Worm (Caenorhabditis elegans): ENCODE measurements around the gene T09F3.2.

T09F3.2 gene

DNA sequence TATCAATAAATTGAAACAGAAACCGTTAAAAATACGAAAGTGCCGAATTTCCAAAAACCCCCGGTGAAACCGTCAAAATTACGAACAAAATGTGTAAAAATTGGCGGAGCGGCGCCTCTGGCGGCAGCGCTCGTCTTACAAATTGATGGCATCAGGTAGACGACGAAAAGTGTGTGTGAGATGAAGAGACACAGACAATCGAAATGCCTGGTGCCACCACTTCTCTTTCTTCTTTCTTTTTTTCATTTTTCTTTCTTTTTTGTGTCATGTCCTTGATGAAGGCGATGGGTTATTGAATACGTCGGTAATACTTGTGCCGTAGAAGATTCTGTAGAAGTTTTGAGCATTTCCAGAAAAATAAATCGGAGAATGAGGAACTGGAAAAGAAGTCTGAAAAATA is 13.1 kb upstream of the T09F3.2 start:
- TF ChIP-seq him-1 (tag; optimal IDR thresholded peaks at IDR 0.05) (no peak), dao-5 (tag; optimal IDR thresholded peaks at IDR 0.05) (no peak), W03F9.2 (tag; optimal IDR thresholded peaks at IDR 0.05) (no peak)

DNA sequence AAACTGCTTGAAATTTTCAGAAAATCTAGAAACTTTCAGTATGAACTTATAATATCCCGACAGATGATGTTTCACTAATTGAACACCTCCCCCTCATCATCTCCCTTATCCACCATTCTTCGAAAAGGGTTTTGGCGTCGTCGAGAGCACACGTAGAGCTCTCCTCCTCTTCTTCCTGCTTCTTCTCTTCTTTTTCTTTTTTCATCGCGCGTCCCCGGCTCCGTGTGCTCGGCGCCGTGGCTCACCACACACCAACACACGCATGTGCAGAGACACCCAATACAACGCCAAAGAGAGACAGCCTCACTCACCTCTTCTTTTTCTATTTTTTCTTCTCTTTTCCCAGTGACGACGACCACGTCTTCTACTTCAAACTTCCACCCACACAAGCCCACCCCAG is 11.4 kb upstream of the T09F3.2 start:
- TF ChIP-seq dao-5 (tag; optimal IDR thresholded peaks at IDR 0.05) (no peak), him-1 (tag; optimal IDR thresholded peaks at IDR 0.05) (peak; percentile 29)

DNA sequence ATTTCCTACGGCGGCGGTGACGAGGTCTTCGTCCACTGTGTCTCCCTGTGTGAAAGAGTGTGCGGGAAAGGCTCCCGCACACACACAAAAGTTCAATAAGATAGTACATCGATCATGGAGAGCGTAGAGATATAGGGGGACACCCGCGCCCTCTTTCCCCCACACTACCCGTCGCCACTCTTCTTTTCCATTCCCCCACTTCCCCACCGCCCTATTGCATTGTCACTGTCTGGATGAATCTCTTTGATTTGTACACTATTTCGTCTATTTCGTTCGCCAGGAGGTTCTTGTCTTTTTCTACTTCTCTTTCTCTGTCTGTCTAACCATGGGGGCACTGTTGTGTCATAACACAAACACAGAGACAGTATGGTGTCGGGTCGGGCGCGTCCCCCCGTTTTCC is 8.7 kb upstream of the T09F3.2 start:
- TF ChIP-seq W03F9.2 (tag; optimal IDR thresholded peaks at IDR 0.05) = no peak
- TF ChIP-seq him-1 (tag; optimal IDR thresholded peaks at IDR 0.05) = no peak
- TF ChIP-seq dao-5 (tag; optimal IDR thresholded peaks at IDR 0.05) = no peak

DNA sequence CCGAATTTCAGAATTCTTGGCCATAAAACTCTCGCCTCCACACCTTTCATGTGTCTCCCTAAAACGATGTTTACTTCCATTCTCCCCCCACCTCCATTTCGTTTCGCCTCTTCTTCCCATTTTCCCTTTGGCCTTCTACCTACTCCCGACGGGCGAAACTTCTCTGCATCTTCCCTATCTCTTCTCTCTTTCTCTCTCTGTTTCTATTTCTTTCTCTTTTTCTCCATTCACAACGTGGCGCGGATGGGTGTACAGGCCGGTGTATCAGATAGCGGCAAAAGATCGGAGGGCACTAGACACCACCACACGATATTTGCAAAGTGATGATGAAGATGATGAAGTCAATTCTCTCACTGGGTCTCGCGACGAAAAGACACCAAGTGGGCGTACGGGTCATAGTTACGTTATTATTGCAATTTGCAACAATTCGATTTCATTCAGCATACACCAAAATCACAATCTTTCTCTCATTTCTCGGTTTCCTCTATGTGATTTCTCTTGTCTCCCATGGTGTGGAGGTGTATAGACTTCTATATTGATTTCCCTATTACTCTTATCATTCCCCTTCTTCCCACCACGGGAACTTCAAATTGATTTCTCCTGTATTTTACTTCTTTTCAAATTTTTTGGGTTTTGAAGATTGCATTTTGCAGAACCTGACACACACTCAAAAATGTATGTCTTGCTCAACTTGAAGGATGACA is 6.1 kb upstream of the T09F3.2 start, which contains the start of gene ztf-27:
Gene ztf-27, plus strand, starts transcription at position 654 of the 704 bp plus-strand sequence.
- TF ChIP-seq W03F9.2 (tag; optimal IDR thresholded peaks at IDR 0.05) (no peak), dao-5 (tag; optimal IDR thresholded peaks at IDR 0.05) (no peak), him-1 (tag; optimal IDR thresholded peaks at IDR 0.05) (no peak)

DNA sequence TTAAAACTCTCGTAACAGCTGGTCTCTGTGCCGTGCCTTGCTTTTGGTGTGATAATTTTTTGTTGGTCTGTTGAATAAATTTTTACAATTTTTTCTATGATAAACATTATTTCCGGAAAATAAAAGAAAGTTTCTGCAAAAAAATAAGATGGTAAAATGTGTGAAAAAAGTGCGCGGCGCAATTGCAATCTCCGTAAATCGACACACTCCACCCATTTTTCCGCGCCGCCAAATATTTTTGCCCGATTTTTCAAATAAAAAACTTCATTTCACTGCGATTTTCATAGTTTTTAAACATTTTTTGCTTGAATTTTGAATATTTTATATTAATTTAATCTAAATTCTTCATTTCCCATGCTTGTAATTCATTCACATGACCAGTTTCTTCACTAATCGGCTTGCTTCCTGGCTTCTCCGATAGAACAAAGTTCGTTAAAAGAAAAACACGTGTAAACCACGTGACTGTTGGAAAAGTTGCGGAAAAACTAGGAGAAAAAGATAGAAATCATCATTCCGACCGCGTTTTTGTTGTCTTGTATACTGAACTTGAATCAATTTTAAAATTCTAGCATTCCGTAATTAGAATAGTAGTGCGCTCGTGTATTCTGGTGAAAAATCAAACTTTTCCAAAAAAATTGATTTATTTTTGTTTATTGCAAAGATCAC is 2.8 kb upstream of the T09F3.2 start:
- TF ChIP-seq dao-5 (tag; optimal IDR thresholded peaks at IDR 0.05) (no peak), him-1 (tag; optimal IDR thresholded peaks at IDR 0.05) (peak; percentile 44), W03F9.2 (tag; optimal IDR thresholded peaks at IDR 0.05) (peak; percentile 79)

DNA sequence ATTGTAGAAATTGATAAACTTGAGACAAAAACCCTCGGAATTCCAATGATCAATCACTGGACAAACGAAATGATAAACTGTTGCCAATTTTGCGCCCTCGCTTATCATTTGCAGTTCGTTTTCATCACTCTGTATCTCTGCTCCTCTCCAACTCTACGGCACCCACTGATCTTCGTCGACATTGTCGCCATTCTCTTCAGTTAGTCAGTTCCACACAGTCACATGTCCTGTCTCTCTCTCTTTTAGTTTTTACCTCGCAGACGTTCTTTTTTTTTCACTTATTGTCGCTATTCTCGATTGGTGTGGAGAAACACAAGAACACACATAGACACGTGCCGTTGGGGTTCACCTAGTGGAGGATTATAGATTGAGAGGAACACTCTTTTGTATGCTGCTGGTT is 1.9 kb upstream of the T09F3.2 start:
- TF ChIP-seq him-1 (tag; optimal IDR thresholded peaks at IDR 0.05) (no peak), W03F9.2 (tag; optimal IDR thresholded peaks at IDR 0.05) (peak; percentile 5)

DNA sequence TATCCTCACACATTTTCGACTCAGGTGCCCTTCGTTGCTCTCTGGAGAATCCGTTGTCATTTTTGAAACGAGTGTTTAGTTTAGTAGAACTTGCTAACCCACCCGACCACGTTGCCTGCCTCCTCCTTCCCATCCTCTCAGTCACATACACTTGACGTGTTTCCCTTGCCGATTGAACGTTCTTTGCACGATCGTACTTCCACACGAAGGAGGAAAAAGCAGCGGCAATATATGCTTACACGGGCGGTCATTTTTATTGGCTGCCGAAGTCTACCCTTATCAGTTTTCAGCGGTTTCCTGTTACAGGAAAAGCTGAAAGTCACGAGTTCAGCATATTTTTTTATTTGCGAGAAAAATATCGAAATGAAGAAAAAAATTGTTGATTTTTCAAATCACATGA is 1.2 kb upstream of the T09F3.2 start:
- TF ChIP-seq W03F9.2 (tag; optimal IDR thresholded peaks at IDR 0.05) (no peak), dao-5 (tag; optimal IDR thresholded peaks at IDR 0.05) (no peak), him-1 (tag; optimal IDR thresholded peaks at IDR 0.05) (no peak)

DNA sequence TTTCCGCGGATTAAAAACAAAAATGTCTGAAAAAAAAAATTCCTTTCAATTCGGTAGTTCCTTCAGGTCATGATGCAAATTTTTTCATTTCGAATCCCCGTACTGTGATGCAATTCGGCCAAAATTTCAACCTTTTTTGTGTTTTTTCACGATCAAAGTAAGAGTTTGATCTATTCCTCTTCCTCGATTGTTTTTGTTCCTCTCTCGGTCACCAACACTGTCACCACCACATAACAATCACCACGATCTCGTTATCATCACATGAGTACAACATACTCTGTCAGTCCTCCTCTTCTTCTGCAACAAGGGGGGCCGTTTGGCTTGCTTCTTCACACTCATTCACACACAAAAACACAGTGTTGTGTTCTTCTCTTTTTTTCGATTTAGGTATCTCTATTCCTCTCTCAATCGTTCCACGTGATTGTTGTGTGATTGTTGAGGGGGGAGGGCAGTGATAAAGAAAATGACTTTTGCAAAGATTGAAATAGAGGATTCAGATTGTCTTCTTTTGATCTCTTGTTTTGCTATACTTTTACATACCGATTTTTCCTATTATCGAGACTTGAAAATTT is 618 bp upstream of the T09F3.2 start:
- TF ChIP-seq dao-5 (tag; optimal IDR thresholded peaks at IDR 0.05) = no peak
- no peak for TF ChIP-seq him-1 (tag; optimal IDR thresholded peaks at IDR 0.05)
- TF ChIP-seq W03F9.2 (tag; optimal IDR thresholded peaks at IDR 0.05) = no peak

DNA sequence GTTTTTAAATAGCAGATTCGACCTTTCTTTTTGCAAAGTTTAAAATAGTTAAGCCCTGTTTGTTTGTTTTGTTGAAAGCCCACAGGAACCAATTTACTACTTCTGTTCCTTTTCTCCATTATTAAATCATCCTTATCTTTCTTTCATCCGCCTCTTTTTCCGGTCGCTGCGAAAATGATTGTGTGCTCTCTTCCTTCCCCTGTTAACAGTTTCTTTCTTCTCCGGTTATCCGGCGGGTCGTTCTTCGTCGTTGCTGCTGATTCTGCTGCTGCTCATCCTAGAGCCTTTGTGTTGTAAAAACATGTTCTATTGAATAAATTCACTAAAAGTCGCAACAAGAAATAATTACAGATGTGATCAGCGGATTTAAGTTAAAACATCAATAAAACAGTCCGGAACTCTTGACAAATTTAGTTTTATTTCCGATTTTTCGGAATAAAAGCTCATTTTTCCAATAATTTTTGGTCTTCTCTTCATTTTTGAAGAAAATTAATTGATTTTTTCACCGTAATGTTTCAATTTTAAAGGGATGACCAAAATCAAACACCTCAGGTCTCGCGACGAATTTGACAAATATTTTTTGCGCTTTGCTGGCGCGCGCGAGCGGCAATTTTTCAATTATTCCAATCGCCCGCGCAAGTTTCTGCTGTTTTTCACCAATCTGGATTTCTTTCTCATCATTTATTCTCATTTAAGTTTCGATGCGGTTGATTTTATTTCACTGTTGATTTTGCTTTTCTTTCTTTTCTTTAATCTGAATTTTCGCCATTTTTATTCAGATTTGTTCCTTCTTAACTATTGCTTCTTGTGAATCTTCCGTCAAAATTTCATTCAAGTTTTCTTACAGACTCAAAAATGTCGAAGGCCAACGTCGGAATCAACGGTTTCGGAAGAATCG is 2.6 kb downstream of the T09F3.2 start, which contains the start of gene gpd-1:
Gene gpd-1, plus strand, starts transcription at position 848 of the 898 bp plus-strand sequence.
- TF ChIP-seq him-1 (tag; optimal IDR thresholded peaks at IDR 0.05) (no peak), W03F9.2 (tag; optimal IDR thresholded peaks at IDR 0.05) (no peak), dao-5 (tag; optimal IDR thresholded peaks at IDR 0.05) (no peak)

DNA sequence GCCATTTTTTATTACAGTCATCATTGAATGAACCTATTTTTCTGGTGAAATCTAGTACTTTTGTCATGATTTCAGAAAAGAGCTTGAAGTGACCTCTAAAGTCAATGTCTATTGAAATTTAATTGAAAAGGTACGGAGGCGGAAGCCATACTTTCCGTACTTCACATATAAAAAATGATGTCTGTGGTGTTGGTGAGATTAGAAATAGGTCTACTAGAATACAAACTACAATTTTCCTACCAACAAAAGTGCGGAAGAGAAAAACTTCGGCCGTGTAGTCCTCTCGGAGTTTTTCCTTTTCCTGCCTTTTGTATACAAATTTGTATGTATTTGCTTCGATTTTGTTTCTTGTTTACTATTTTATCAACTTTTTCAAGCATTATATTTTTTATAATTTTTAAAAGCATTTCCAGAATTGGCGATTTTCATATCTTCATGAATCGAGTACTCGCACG is 4.4 kb downstream of the T09F3.2 start, which contains the start of gene T09F3.4:
Gene T09F3.4, plus strand, starts transcription at position 405 of the 455 bp plus-strand sequence.
- TF ChIP-seq him-1 (tag; optimal IDR thresholded peaks at IDR 0.05) = no peak
- peak; percentile 15 for TF ChIP-seq dao-5 (tag; optimal IDR thresholded peaks at IDR 0.05)
- peak; percentile 67 for TF ChIP-seq W03F9.2 (tag; optimal IDR thresholded peaks at IDR 0.05)

DNA sequence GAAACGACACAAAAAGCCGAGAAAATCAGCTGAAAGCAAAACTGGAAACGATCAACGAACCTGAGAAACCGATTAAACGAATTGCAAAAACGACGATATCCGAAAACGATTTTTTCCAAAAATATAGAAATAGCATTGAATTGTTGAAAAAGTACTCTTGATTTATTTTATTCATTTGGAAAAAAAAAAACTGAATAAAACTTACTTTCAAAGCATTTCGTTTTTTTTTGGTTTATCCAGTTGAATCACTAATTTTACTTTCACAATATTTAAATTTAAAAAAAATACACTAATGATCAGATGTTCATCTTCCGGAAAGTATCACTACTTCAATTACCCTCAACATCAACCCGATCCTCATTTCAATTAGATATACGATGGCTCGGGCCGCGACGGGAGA is 5.6 kb downstream of the T09F3.2 start, which contains the start of gene T09F3.5:
Gene T09F3.5, plus strand, starts transcription at position 301 of the 400 bp plus-strand sequence.
- TF ChIP-seq dao-5 (tag; optimal IDR thresholded peaks at IDR 0.05) (no peak), him-1 (tag; optimal IDR thresholded peaks at IDR 0.05) (no peak), W03F9.2 (tag; optimal IDR thresholded peaks at IDR 0.05) (no peak)

DNA sequence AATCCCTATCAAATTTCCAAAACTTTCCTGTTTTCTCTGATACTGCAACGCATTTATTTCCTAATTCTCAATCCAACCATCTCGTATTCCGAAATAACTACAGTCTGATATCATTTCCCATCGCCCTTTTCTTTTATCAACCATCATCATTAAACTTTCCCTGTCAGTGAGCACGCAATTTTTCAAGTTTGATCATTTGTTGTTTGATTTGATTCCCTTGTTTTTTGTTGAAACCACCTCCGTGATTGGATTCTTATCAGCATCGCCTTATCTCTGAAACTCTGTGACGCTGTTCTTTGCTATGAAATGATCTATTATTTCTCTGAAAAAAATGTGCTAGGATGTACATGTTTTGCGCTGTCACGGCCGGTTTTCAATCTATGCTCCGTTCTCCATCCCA is 12.0 kb downstream of the T09F3.2 start:
- TF ChIP-seq him-1 (tag; optimal IDR thresholded peaks at IDR 0.05) (no peak), dao-5 (tag; optimal IDR thresholded peaks at IDR 0.05) (no peak), W03F9.2 (tag; optimal IDR thresholded peaks at IDR 0.05) (no peak)

DNA sequence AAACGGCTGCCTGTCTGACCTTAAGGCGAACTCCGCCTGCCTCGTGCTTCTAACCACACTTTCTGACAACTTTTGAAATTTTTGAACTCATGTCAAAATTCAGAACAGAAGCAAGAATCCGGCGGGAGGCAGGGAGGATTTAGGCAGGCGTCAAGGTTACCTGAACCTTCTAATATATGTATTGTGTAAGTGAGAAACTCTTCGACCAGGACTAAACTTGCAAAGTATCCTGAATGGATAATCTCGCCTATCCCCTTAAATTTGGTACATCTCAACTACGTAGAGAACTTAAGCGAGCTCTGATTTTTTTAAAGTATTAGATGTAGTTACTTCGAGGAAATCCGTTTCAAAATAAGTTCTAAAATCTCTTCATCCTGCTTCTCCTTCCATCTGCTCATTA is 20.0 kb downstream of the T09F3.2 start, which contains the start of gene E04D5.5:
Gene E04D5.5, plus strand, starts transcription at position 301 of the 400 bp plus-strand sequence.
- TF ChIP-seq him-1 (tag; optimal IDR thresholded peaks at IDR 0.05) (no peak), W03F9.2 (tag; optimal IDR thresholded peaks at IDR 0.05) (no peak), dao-5 (tag; optimal IDR thresholded peaks at IDR 0.05) (no peak)
